Worm (Caenorhabditis elegans): ENCODE measurements around the gene C35D10.6.

DNA sequence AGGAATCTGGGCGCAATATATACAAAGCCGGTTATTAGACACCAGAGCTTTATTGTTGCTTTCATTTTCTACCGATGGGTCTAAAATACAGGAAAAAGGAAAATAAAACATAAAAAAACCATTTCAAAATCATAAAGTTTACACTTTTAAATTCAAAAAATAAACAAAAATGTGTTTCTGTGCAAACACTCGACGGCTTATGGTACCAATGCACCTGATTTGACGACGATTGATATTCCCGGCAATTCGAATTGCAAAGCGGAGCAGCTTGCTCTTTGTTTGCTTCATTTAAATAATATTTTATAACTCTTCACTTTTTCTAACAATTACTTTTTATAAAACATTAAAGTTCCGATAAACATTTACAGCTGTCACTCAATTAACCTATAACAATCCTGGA, 9.0 kb upstream of the C35D10.6 start, which contains the start of gene F26A1.1:
- no peak for TF ChIP-seq mdl-1 (tag; optimal IDR thresholded peaks at IDR 0.05)
- TF ChIP-seq ama-1 (optimal IDR thresholded peaks at IDR 0.05): no peak
- TF ChIP-seq zag-1 (tag; optimal IDR thresholded peaks at IDR 0.05): no peak
- TF ChIP-seq elt-3 (tag; optimal IDR thresholded peaks at IDR 0.05): no peak
- no peak for TF ChIP-seq sea-2 (GFP tag; optimal IDR thresholded peaks at IDR 0.05)
- TF ChIP-seq daf-12 (tag; optimal IDR thresholded peaks at IDR 0.05): no peak
- no peak for TF ChIP-seq fos-1 (tag; optimal IDR thresholded peaks at IDR 0.05)
- no peak for TF ChIP-seq nhr-76 (tag; optimal IDR thresholded peaks at IDR 0.05)
- TF ChIP-seq tbx-2 (tag; optimal IDR thresholded peaks at IDR 0.05): no peak
- TF ChIP-seq ztf-11 (tag; optimal IDR thresholded peaks at IDR 0.05): no peak
- no peak for TF ChIP-seq pqm-1 (tag; optimal IDR thresholded peaks at IDR 0.05)

Measured in whole organism, L3 larva.